ENCODE assay signal across 1 fruit fly cellular context in genomic region chr2L:1629206-1629959, dm6.
TF ChIP-seq lines count a peak whose summit lies in the region.

No protein-coding gene starts in this region.

TF ChIP-seq in whole organism, embryonic, 481 proteins besides CTCF, POLR2A, EP300 and RAD21 (continued from another document and continues in another):
- TF ChIP-seq CG8765 (GFP tag; IDR thresholded peaks at IDR 0.05; lab: Robert Waterston, UW) (no peak; the same call in 1 of the 2 replicates), danr (GFP tag; IDR thresholded peaks at IDR 0.05; lab: Robert Waterston, UW) (no peak), NC2β (GFP tag; optimal IDR thresholded peaks at IDR 0.05; lab: Kevin White, UChicago) (no peak), CG18599 (GFP tag; optimal IDR thresholded peaks at IDR 0.05; lab: Kevin White, UChicago) (peak; percentile 72), CG12942 (GFP tag; optimal IDR thresholded peaks at IDR 0.05; lab: Kevin White, UChicago) (no peak), ERR (GFP tag; optimal IDR thresholded peaks at IDR 0.05; lab: Kevin White, UChicago) (no peak), D19A (tag; optimal IDR thresholded peaks at IDR 0.05; lab: Kevin White, UChicago) (no peak), fd3F (GFP tag; optimal IDR thresholded peaks at IDR 0.05; lab: Kevin White, UChicago) (peak; percentile 38), tx (GFP tag; optimal IDR thresholded peaks at IDR 0.05; lab: Kevin White, UChicago) (no peak), CG12071 (GFP tag; optimal IDR thresholded peaks at IDR 0.05; lab: Kevin White, UChicago) (peak; percentile 55), Dbx (GFP tag; IDR thresholded peaks at IDR 0.05; lab: Robert Waterston, UW) (0 out of 3 replicates have a peak, but pooled peaks have one; percentile 62), disco-r (GFP tag; optimal IDR thresholded peaks at IDR 0.05; lab: Kevin White, UChicago) (no peak), CG10274 (GFP tag; optimal IDR thresholded peaks at IDR 0.05; lab: Kevin White, UChicago) (peak; percentile 37), CG16863 (GFP tag; optimal IDR thresholded peaks at IDR 0.05; lab: Kevin White, UChicago) (no peak), CG15073 (GFP tag; optimal IDR thresholded peaks at IDR 0.05; lab: Kevin White, UChicago) (no peak), chinmo (GFP tag; IDR thresholded peaks at IDR 0.05; lab: Robert Waterston, UW; ENCODE audit: partially characterized antibody) (peak; percentile 97), H2.0 (GFP tag; IDR thresholded peaks at IDR 0.05; lab: Robert Waterston, UW) (0 out of 2 replicates have a peak, but pooled peaks have one; percentile 42), CG13775 (GFP tag; optimal IDR thresholded peaks at IDR 0.05; lab: Kevin White, UChicago) (no peak), CG3726 (GFP tag; IDR thresholded peaks at IDR 0.05; lab: Robert Waterston, UW) (no peak), pan (optimal IDR thresholded peaks at IDR 0.05; lab: Kevin White, UChicago) (no peak), pan (GFP tag; optimal IDR thresholded peaks at IDR 0.05 in 1 of 2, IDR thresholded peaks at IDR 0.05 in 1 of 2) (peak in 1 of 2 experiments; percentile 61), rib (GFP tag; IDR thresholded peaks at IDR 0.05; lab: Robert Waterston, UW) (0 out of 2 replicates have a peak, but pooled peaks have one; percentile 28), CG32532 (GFP tag; IDR thresholded peaks at IDR 0.05; lab: Robert Waterston, UW) (peak; percentile 48; the same call in 1 of the 2 replicates), CG12219 (GFP tag; optimal IDR thresholded peaks at IDR 0.05; lab: Kevin White, UChicago) (peak; percentile 27), Hmr (GFP tag; optimal IDR thresholded peaks at IDR 0.05; lab: Kevin White, UChicago) (peak; percentile 80), Poxn (GFP tag; IDR thresholded peaks at IDR 0.05; lab: Robert Waterston, UW) (no peak), CG12744 (GFP tag; optimal IDR thresholded peaks at IDR 0.05; lab: Kevin White, UChicago) (no peak), CG10147 (GFP tag; optimal IDR thresholded peaks at IDR 0.05; lab: Kevin White, UChicago) (peak; percentile 36), emc (GFP tag; optimal IDR thresholded peaks at IDR 0.05; lab: Kevin White, UChicago) (no peak), ken (GFP tag; IDR thresholded peaks at IDR 0.05; lab: Robert Waterston, UW) (no peak), eve (GFP tag; optimal IDR thresholded peaks at IDR 0.05; lab: Kevin White, UChicago) (peak in 1 of 2 experiments; percentile 7), br (optimal IDR thresholded peaks at IDR 0.05; lab: Kevin White, UChicago) (no peak), chif (GFP tag; optimal IDR thresholded peaks at IDR 0.05; lab: Kevin White, UChicago) (peak in 1 of 2 experiments; percentile 4), dpn (GFP tag; optimal IDR thresholded peaks at IDR 0.05; lab: Kevin White, UChicago) (peak; percentile 24 to 50), Tbp (GFP tag; optimal IDR thresholded peaks at IDR 0.05; lab: Kevin White, UChicago) (no peak), Trl (optimal IDR thresholded peaks at IDR 0.05; lab: Kevin White, UChicago) (peak in 1 of 2 experiments; percentile 15), Trl (GFP tag; optimal IDR thresholded peaks at IDR 0.05; lab: Kevin White, UChicago) (peak; percentile 7), gro (GFP tag; optimal IDR thresholded peaks at IDR 0.05; lab: Kevin White, UChicago) (peak; percentile 4), Aef1 (GFP tag; IDR thresholded peaks at IDR 0.05; lab: Robert Waterston, UW) (peak; percentile 41; the same call in 2 of the 3 replicates), CG15514 (GFP tag; optimal IDR thresholded peaks at IDR 0.05; lab: Kevin White, UChicago) (peak; percentile 57), CG13123 (GFP tag; optimal IDR thresholded peaks at IDR 0.05; lab: Kevin White, UChicago) (no peak), bsh (GFP tag; optimal IDR thresholded peaks at IDR 0.05; lab: Kevin White, UChicago) (peak in 1 of 2 experiments; percentile 26), Bdp1 (GFP tag; optimal IDR thresholded peaks at IDR 0.05; lab: Kevin White, UChicago) (no peak), CG7928 (GFP tag; optimal IDR thresholded peaks at IDR 0.05; lab: Kevin White, UChicago) (peak; percentile 6), CG5245 (GFP tag; optimal IDR thresholded peaks at IDR 0.05; lab: Kevin White, UChicago) (no peak), kni (GFP tag; optimal IDR thresholded peaks at IDR 0.05; lab: Kevin White, UChicago) (no peak), inv (GFP tag; IDR thresholded peaks at IDR 0.05; lab: Robert Waterston, UW; ENCODE audit: partially characterized antibody) (no peak), B-H2 (GFP tag; optimal IDR thresholded peaks at IDR 0.05; lab: Kevin White, UChicago) (no peak), CG8388 (GFP tag; optimal IDR thresholded peaks at IDR 0.05; lab: Kevin White, UChicago) (no peak), bigmax (GFP tag; optimal IDR thresholded peaks at IDR 0.05; lab: Kevin White, UChicago) (no peak), CG4282 (GFP tag; optimal IDR thresholded peaks at IDR 0.05; lab: Kevin White, UChicago) (no peak), CG6272 (GFP tag; IDR thresholded peaks at IDR 0.05; lab: Robert Waterston, UW) (no peak), CG14965 (GFP tag; optimal IDR thresholded peaks at IDR 0.05; lab: Kevin White, UChicago; ENCODE audit: borderline replicate concordance) (no peak), ci (GFP tag; IDR thresholded peaks at IDR 0.05; lab: Robert Waterston, UW) (peak; percentile 52; the same call in 1 of the 3 replicates), psq (GFP tag; optimal IDR thresholded peaks at IDR 0.05; lab: Kevin White, UChicago) (no peak), CG8944 (GFP tag; optimal IDR thresholded peaks at IDR 0.05; lab: Kevin White, UChicago) (no peak), cato (GFP tag; optimal IDR thresholded peaks at IDR 0.05; lab: Kevin White, UChicago; ENCODE audit: borderline replicate concordance) (no peak), ase (GFP tag; IDR thresholded peaks at IDR 0.05; lab: Robert Waterston, UW) (0 out of 3 replicates have a peak, but pooled peaks have one; percentile 5), CG7987 (GFP tag; optimal IDR thresholded peaks at IDR 0.05; lab: Kevin White, UChicago) (peak; percentile 7), caup (GFP tag; optimal IDR thresholded peaks at IDR 0.05; lab: Kevin White, UChicago; ENCODE audit: severe bottlenecking) (peak; percentile 47), Side (GFP tag; optimal IDR thresholded peaks at IDR 0.05; lab: Kevin White, UChicago) (no peak), mirr (GFP tag; optimal IDR thresholded peaks at IDR 0.05; lab: Kevin White, UChicago) (no peak), CG10462 (GFP tag; optimal IDR thresholded peaks at IDR 0.05; lab: Kevin White, UChicago) (no peak), HLH4C (GFP tag; IDR thresholded peaks at IDR 0.05; lab: Robert Waterston, UW; ENCODE audit: partially characterized antibody) (0 out of 3 replicates have a peak, but pooled peaks have one; percentile 35), Gug (GFP tag; IDR thresholded peaks at IDR 0.05; lab: Robert Waterston, UW) (peak; percentile 27; the same call in 1 of the 4 replicates), pita (GFP tag; optimal IDR thresholded peaks at IDR 0.05; lab: Kevin White, UChicago) (no peak), sc (optimal IDR thresholded peaks at IDR 0.05; lab: Kevin White, UChicago) (no peak), sc (GFP tag; optimal IDR thresholded peaks at IDR 0.05; lab: Kevin White, UChicago) (no peak), lola (GFP tag; optimal IDR thresholded peaks at IDR 0.05; lab: Kevin White, UChicago) (no peak), CG9876 (GFP tag; optimal IDR thresholded peaks at IDR 0.05; lab: Kevin White, UChicago) (no peak), CG8281 (tag; optimal IDR thresholded peaks at IDR 0.05; lab: Kevin White, UChicago) (no peak), al (GFP tag; IDR thresholded peaks at IDR 0.05; lab: Robert Waterston, UW) (peak; percentile 54; the same call in 1 of the 2 replicates), Ets65A (GFP tag; lab: Kevin White, UChicago) (peak; percentile 93), knrl (GFP tag; IDR thresholded peaks at IDR 0.05; lab: Robert Waterston, UW; ENCODE audit: partially characterized antibody) (no peak), CrebB (tag; optimal IDR thresholded peaks at IDR 0.05; lab: Kevin White, UChicago) (peak; percentile 18), usp (GFP tag; optimal IDR thresholded peaks at IDR 0.05; lab: Kevin White, UChicago) (no peak), lab (GFP tag; optimal IDR thresholded peaks at IDR 0.05; lab: Kevin White, UChicago) (peak; percentile 83), pb (GFP tag; optimal IDR thresholded peaks at IDR 0.05; lab: Kevin White, UChicago) (no peak), CG11560 (tag; IDR thresholded peaks at IDR 0.05; lab: Robert Waterston, UW) (0 out of 3 replicates have a peak, but pooled peaks have one; percentile 32), Deaf1 (tag; optimal IDR thresholded peaks at IDR 0.05; lab: Kevin White, UChicago) (peak; percentile 51), CG30020 (tag; optimal IDR thresholded peaks at IDR 0.05; lab: Kevin White, UChicago) (no peak), cg (GFP tag; optimal IDR thresholded peaks at IDR 0.05; lab: Kevin White, UChicago) (peak; percentile 23), CG12104 (GFP tag; optimal IDR thresholded peaks at IDR 0.05; lab: Kevin White, UChicago) (no peak), sens (GFP tag; lab: Kevin White, UChicago) (peak; percentile 65), amos (GFP tag; IDR thresholded peaks at IDR 0.05; lab: Robert Waterston, UW; ENCODE audit: partially characterized antibody) (no peak), CG2120 (GFP tag; optimal IDR thresholded peaks at IDR 0.05; lab: Kevin White, UChicago) (peak; percentile 77), CG7786 (GFP tag; optimal IDR thresholded peaks at IDR 0.05; lab: Kevin White, UChicago) (no peak), CG10267 (tag; optimal IDR thresholded peaks at IDR 0.05; lab: Kevin White, UChicago) (no peak), otp (GFP tag; IDR thresholded peaks at IDR 0.05; lab: Robert Waterston, UW) (0 out of 3 replicates have a peak, but pooled peaks have one; percentile 26), onecut (GFP tag; IDR thresholded peaks at IDR 0.05; lab: Robert Waterston, UW) (0 out of 2 replicates have a peak, but pooled peaks have one; percentile 7), seq (GFP tag; IDR thresholded peaks at IDR 0.05; lab: Robert Waterston, UW) (peak; percentile 42; the same call in 1 of the 2 replicates), dysf (GFP tag; IDR thresholded peaks at IDR 0.05; lab: Robert Waterston, UW) (peak; percentile 83), gsb (GFP tag; IDR thresholded peaks at IDR 0.05; lab: Robert Waterston, UW) (peak; percentile 70), btn (GFP tag; optimal IDR thresholded peaks at IDR 0.05; lab: Kevin White, UChicago) (no peak), Sox102F (GFP tag; optimal IDR thresholded peaks at IDR 0.05; lab: Kevin White, UChicago) (peak; percentile 76), chm (GFP tag; IDR thresholded peaks at IDR 0.05; lab: Robert Waterston, UW) (no peak), Mad (GFP tag; optimal IDR thresholded peaks at IDR 0.05; lab: Kevin White, UChicago) (no peak), Doc2 (GFP tag; IDR thresholded peaks at IDR 0.05; lab: Robert Waterston, UW) (no peak), hkb (optimal IDR thresholded peaks at IDR 0.05; lab: Kevin White, UChicago) (no peak), hkb (GFP tag; IDR thresholded peaks at IDR 0.05; lab: Robert Waterston, UW) (peak; percentile 71), CG14050 (GFP tag; IDR thresholded peaks at IDR 0.05; lab: Robert Waterston, UW) (0 out of 3 replicates have a peak, but pooled peaks have one; percentile 16), ttk (GFP tag; IDR thresholded peaks at IDR 0.05; lab: Robert Waterston, UW) (0 out of 2 replicates have a peak, but pooled peaks have one; percentile 36), CG3281 (GFP tag; optimal IDR thresholded peaks at IDR 0.05; lab: Kevin White, UChicago) (peak; percentile 68), chn (GFP tag; optimal IDR thresholded peaks at IDR 0.05; lab: Kevin White, UChicago) (no peak), sens-2 (GFP tag; IDR thresholded peaks at IDR 0.05; lab: Robert Waterston, UW) (no peak), B-H1 (GFP tag; IDR thresholded peaks at IDR 0.05; lab: Robert Waterston, UW) (peak; percentile 18; the same call in 1 of the 3 replicates), CG11504 (tag; optimal IDR thresholded peaks at IDR 0.05; lab: Kevin White, UChicago) (peak; percentile 76), wek (GFP tag; optimal IDR thresholded peaks at IDR 0.05; lab: Kevin White, UChicago) (no peak), CG7839 (tag; optimal IDR thresholded peaks at IDR 0.05; lab: Kevin White, UChicago) (peak; percentile 69), Hand (GFP tag; optimal IDR thresholded peaks at IDR 0.05; lab: Kevin White, UChicago) (peak; percentile 57), Lpt (GFP tag; optimal IDR thresholded peaks at IDR 0.05; lab: Kevin White, UChicago) (no peak), CG4404 (GFP tag; IDR thresholded peaks at IDR 0.05; lab: Robert Waterston, UW) (0 out of 2 replicates have a peak, but pooled peaks have one; percentile 26), bowl (GFP tag; IDR thresholded peaks at IDR 0.05; lab: Robert Waterston, UW) (no peak), abd-A (tag; optimal IDR thresholded peaks at IDR 0.05; lab: Kevin White, UChicago) (no peak), hth (optimal IDR thresholded peaks at IDR 0.05; lab: Kevin White, UChicago) (no peak), slbo (GFP tag; IDR thresholded peaks at IDR 0.05; lab: Robert Waterston, UW) (peak; percentile 79), nmo (GFP tag; optimal IDR thresholded peaks at IDR 0.05; lab: Kevin White, UChicago) (peak; percentile 39), Eip74EF (GFP tag; optimal IDR thresholded peaks at IDR 0.05; lab: Kevin White, UChicago) (no peak), Lim3 (GFP tag; IDR thresholded peaks at IDR 0.05; lab: Robert Waterston, UW) (no peak), Dip3 (GFP tag; optimal IDR thresholded peaks at IDR 0.05; lab: Kevin White, UChicago) (peak; percentile 81), CG13424 (tag; optimal IDR thresholded peaks at IDR 0.05; lab: Kevin White, UChicago) (peak; percentile 59), E2f2 (GFP tag; IDR thresholded peaks at IDR 0.05; lab: Robert Waterston, UW) (peak; percentile 50), CG1603 (tag; optimal IDR thresholded peaks at IDR 0.05; lab: Kevin White, UChicago) (peak; percentile 67), CG2202 (tag; optimal IDR thresholded peaks at IDR 0.05; lab: Kevin White, UChicago) (no peak), twi (tag; optimal IDR thresholded peaks at IDR 0.05; lab: Kevin White, UChicago) (no peak), YL-1 (GFP tag; optimal IDR thresholded peaks at IDR 0.05; lab: Kevin White, UChicago) (no peak), CG10565 (GFP tag; optimal IDR thresholded peaks at IDR 0.05; lab: Kevin White, UChicago) (no peak), Drgx (GFP tag; IDR thresholded peaks at IDR 0.05; lab: Robert Waterston, UW) (peak; percentile 35; the same call in 1 of the 2 replicates), Vsx1 (GFP tag; optimal IDR thresholded peaks at IDR 0.05; lab: Kevin White, UChicago) (peak; percentile 9), ro (GFP tag; IDR thresholded peaks at IDR 0.05; lab: Robert Waterston, UW) (no peak)
